Fruit fly (Drosophila melanogaster): ENCODE measurements around the gene CG31606.

Gene CG31606

DNA sequence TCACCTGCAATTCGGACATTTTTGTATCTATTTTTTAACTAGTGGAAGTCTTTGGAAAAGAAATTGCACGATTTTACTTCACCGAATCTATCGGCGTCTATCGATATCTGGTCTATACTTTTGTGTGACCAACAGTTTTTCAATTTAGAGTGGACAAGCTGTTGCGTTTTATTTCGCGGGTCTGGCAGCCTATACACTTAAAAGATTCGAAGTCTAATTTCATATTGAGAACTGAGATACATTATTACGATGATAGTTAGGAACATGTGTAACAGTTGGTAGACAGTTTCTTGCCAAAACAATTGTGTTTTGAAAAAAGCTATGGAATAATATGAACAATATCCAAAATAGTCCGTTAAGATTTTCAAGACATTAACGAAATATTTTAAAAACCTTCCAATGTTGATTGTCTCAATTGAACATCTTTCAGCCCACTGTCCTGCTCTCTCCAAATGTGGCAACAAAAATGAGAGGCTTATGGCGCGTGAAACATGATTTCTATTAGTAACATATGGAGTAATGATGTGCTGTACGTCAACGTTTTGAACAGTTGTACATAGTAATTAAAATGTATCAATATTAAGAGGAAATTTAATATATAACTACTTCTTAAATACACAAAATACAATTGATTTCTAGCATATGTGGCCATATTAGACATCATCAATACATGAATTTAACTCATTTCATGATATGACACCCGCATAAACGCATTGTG, 15.1 kb downstream of the CG31606 start, which contains the start of gene Acbp1 (continued):
- peak; percentile 95 for TF ChIP-seq ATbp (GFP tag; optimal IDR thresholded peaks at IDR 0.05)
- peak; percentile 75 for TF ChIP-seq Taf1 (GFP tag; IDR thresholded peaks at IDR 0.05)
- TF ChIP-seq CG4617 (GFP tag; optimal IDR thresholded peaks at IDR 0.05; ENCODE audit: borderline replicate concordance) = peak; percentile 82
- TF ChIP-seq croc (GFP tag; conservative IDR thresholded peaks at IDR 0.05) = peak; percentile 78
- peak; percentile 82 for TF ChIP-seq CG2116 (GFP tag; optimal IDR thresholded peaks at IDR 0.05)
- peak; percentile 87 for TF ChIP-seq NC2α (GFP tag; optimal IDR thresholded peaks at IDR 0.05)
- TF ChIP-seq klu (GFP tag; IDR thresholded peaks at IDR 0.05) = peak; percentile 88
- TF ChIP-seq CG15479 (GFP tag; optimal IDR thresholded peaks at IDR 0.05) = peak; percentile 33
- peak; percentile 96 for TF ChIP-seq CG11723 (GFP tag; optimal IDR thresholded peaks at IDR 0.05)
- TF ChIP-seq CG31441 (GFP tag; IDR thresholded peaks at IDR 0.05) = peak; percentile 97
- peak; percentile 90 for TF ChIP-seq Mrtf (GFP tag; IDR thresholded peaks at IDR 0.05)
- TF ChIP-seq eyg (GFP tag; optimal IDR thresholded peaks at IDR 0.05) = peak; percentile 93
- TF ChIP-seq CG13287 (GFP tag; IDR thresholded peaks at IDR 0.05; ENCODE audit: partially characterized antibody) = peak; percentile 90
- TF ChIP-seq gce (GFP tag; IDR thresholded peaks at IDR 0.05) = peak; percentile 89
- peak; percentile 100 for TF ChIP-seq CG4820 (GFP tag; optimal IDR thresholded peaks at IDR 0.05)
- TF ChIP-seq CG14050 (GFP tag; IDR thresholded peaks at IDR 0.05) = peak; percentile 87
- TF ChIP-seq bcd (GFP tag; optimal IDR thresholded peaks at IDR 0.05) = peak; percentile 92
- peak; percentile 85 for TF ChIP-seq BEAF-32 (GFP tag; optimal IDR thresholded peaks at IDR 0.05)
- no peak for TF ChIP-seq Doc2 (GFP tag; IDR thresholded peaks at IDR 0.05)
- peak; percentile 86 for TF ChIP-seq CG16815 (GFP tag; optimal IDR thresholded peaks at IDR 0.05)
- peak; percentile 84 for TF ChIP-seq gfzf (GFP tag; optimal IDR thresholded peaks at IDR 0.05)
- TF ChIP-seq Xbp1 (GFP tag; optimal IDR thresholded peaks at IDR 0.05) = peak; percentile 95
- peak; percentile 90 for TF ChIP-seq CG32772 (GFP tag; IDR thresholded peaks at IDR 0.05)
- peak; percentile 94 for TF ChIP-seq CG1792 (GFP tag; optimal IDR thresholded peaks at IDR 0.05)
- TF ChIP-seq pzg (GFP tag; optimal IDR thresholded peaks at IDR 0.05) = peak; percentile 94
- TF ChIP-seq Lpt (GFP tag; optimal IDR thresholded peaks at IDR 0.05) = no peak
- peak; percentile 86 for TF ChIP-seq Dll (GFP tag; IDR thresholded peaks at IDR 0.05; ENCODE audit: partially characterized antibody)
- TF ChIP-seq Sry-β (GFP tag; optimal IDR thresholded peaks at IDR 0.05) = peak; percentile 62
- TF ChIP-seq CG10565 (GFP tag; optimal IDR thresholded peaks at IDR 0.05) = peak; percentile 81
- peak; percentile 99 for TF ChIP-seq sens (GFP tag)
- peak; percentile 97 for TF ChIP-seq CG12071 (GFP tag; optimal IDR thresholded peaks at IDR 0.05)
- TF ChIP-seq CG4282 (GFP tag; optimal IDR thresholded peaks at IDR 0.05) = peak; percentile 98
- peak; percentile 96 for TF ChIP-seq nau (GFP tag; optimal IDR thresholded peaks at IDR 0.05)
- peak; percentile 96 for TF ChIP-seq jumu (GFP tag; optimal IDR thresholded peaks at IDR 0.05)
- TF ChIP-seq CG30403 (GFP tag; optimal IDR thresholded peaks at IDR 0.05) = peak; percentile 97
- peak; percentile 32 for TF ChIP-seq ftz-f1 (GFP tag; optimal IDR thresholded peaks at IDR 0.05)
- peak; percentile 75 for TF ChIP-seq aop (GFP tag; IDR thresholded peaks at IDR 0.05)
- peak; percentile 97 for TF ChIP-seq row (GFP tag; IDR thresholded peaks at IDR 0.05)
- TF ChIP-seq bbx (GFP tag; IDR thresholded peaks at IDR 0.05; ENCODE audit: partially characterized antibody) = peak; percentile 79
- peak; percentile 80 for TF ChIP-seq Rx (GFP tag; IDR thresholded peaks at IDR 0.05)
- peak; percentile 75 for TF ChIP-seq CG17802 (tag; optimal IDR thresholded peaks at IDR 0.05)
- TF ChIP-seq p53 (GFP tag; optimal IDR thresholded peaks at IDR 0.05) = peak; percentile 93
- TF ChIP-seq sug (tag; optimal IDR thresholded peaks at IDR 0.05) = peak; percentile 97
- peak; percentile 99 for TF ChIP-seq gcm (GFP tag; optimal IDR thresholded peaks at IDR 0.05)
- TF ChIP-seq gem (tag; optimal IDR thresholded peaks at IDR 0.05) = peak; percentile 98
- TF ChIP-seq fd64A (GFP tag; optimal IDR thresholded peaks at IDR 0.05) = peak; percentile 95
- peak; percentile 89 for TF ChIP-seq CG11398 (GFP tag; optimal IDR thresholded peaks at IDR 0.05)
- peak; percentile 95 for TF ChIP-seq caup (GFP tag; optimal IDR thresholded peaks at IDR 0.05; ENCODE audit: severe bottlenecking)
- TF ChIP-seq lilli (GFP tag; optimal IDR thresholded peaks at IDR 0.05) = peak; percentile 97

All from whole organism, embryonic.